Worm (Caenorhabditis elegans): ENCODE results near the gene Y7A5A.7.

Gene Y7A5A.7

ce11 chrX:15786726-15787125 lies 17.2 kb downstream of the Y7A5A.7 start, which contains the start of gene Y7A5A.5:
Gene Y7A5A.5, minus strand, starts transcription at chrX:15786826.
- TF ChIP-seq hlh-30 (tag; optimal IDR thresholded peaks at IDR 0.05; ENCODE audit: insufficient read depth), result no peak
- no peak for TF ChIP-seq ceh-30 (tag; optimal IDR thresholded peaks at IDR 0.05)
- TF ChIP-seq ceh-9 (tag; optimal IDR thresholded peaks at IDR 0.05), result no peak
- no peak for TF ChIP-seq ceh-34 (tag; optimal IDR thresholded peaks at IDR 0.05)
- no peak for TF ChIP-seq T23F11.4 (GFP tag; optimal IDR thresholded peaks at IDR 0.05)

ce11 chrX:15784570-15784969 lies 19.4 kb downstream of the Y7A5A.7 start, which contains the start of gene Y7A5A.3:
Gene Y7A5A.3, minus strand, starts transcription at chrX:15784670.
- TF ChIP-seq pha-2 (tag; optimal IDR thresholded peaks at IDR 0.05), result no peak
- no peak for TF ChIP-seq ama-1 (optimal IDR thresholded peaks at IDR 0.05)
- no peak for TF ChIP-seq ceh-6 (GFP tag; optimal IDR thresholded peaks at IDR 0.05)
- TF ChIP-seq lin-11 (tag; optimal IDR thresholded peaks at IDR 0.05), result no peak
- TF ChIP-seq zip-5 (tag; optimal IDR thresholded peaks at IDR 0.05), result no peak
- TF ChIP-seq syd-9 (tag; optimal IDR thresholded peaks at IDR 0.05), result no peak

ce11 chrX:15782027-15782426 lies 21.9 kb downstream of the Y7A5A.7 start, which contains the start of gene Y7A5A.24:
Gene Y7A5A.24, minus strand, starts transcription at chrX:15782127.
- no peak for TF ChIP-seq zip-5 (tag; optimal IDR thresholded peaks at IDR 0.05)
- TF ChIP-seq tbx-7 (tag; optimal IDR thresholded peaks at IDR 0.05), result no peak
- TF ChIP-seq odd-2 (tag; optimal IDR thresholded peaks at IDR 0.05), result no peak
- TF ChIP-seq F13H6.1 (tag; optimal IDR thresholded peaks at IDR 0.05), result no peak
- TF ChIP-seq K02D7.2 (tag; optimal IDR thresholded peaks at IDR 0.05), result no peak
- no peak for TF ChIP-seq C38D4.7 (GFP tag; optimal IDR thresholded peaks at IDR 0.05)

- no peak for TF ChIP-seq elt-2 (tag; optimal IDR thresholded peaks at IDR 0.05)
- no peak for TF ChIP-seq hlh-8 (tag; optimal IDR thresholded peaks at IDR 0.05)
- no peak for TF ChIP-seq unc-55 (GFP tag; optimal IDR thresholded peaks at IDR 0.05)
- no peak for TF ChIP-seq odd-2 (tag; optimal IDR thresholded peaks at IDR 0.05)
- TF ChIP-seq ceh-19 (GFP tag; optimal IDR thresholded peaks at IDR 0.05), result no peak
- TF ChIP-seq pax-1 (tag; optimal IDR thresholded peaks at IDR 0.05), result no peak
These were observed 24.5 kb downstream of the Y7A5A.7 start for ce11 chrX:15779503-15779902.

- TF ChIP-seq dve-1 (tag; optimal IDR thresholded peaks at IDR 0.05) (no peak), mec-3 (tag; optimal IDR thresholded peaks at IDR 0.05; ENCODE audit: borderline replicate concordance) (no peak), hlh-8 (tag; optimal IDR thresholded peaks at IDR 0.05) (no peak), che-1 (tag; optimal IDR thresholded peaks at IDR 0.05) (no peak), eyg-1 (tag; optimal IDR thresholded peaks at IDR 0.05) (no peak), ref-2 (tag; optimal IDR thresholded peaks at IDR 0.05) (no peak), ceh-22 (tag; optimal IDR thresholded peaks at IDR 0.05) (no peak), hlh-15 (tag; optimal IDR thresholded peaks at IDR 0.05) (no peak), lim-6 (tag; optimal IDR thresholded peaks at IDR 0.05) (no peak), hlh-6 (tag; optimal IDR thresholded peaks at IDR 0.05) (no peak), rnt-1 (tag; optimal IDR thresholded peaks at IDR 0.05) (no peak)
These were observed 30.6 kb downstream of the Y7A5A.7 start, which contains the start of gene Y7A5A.13 for ce11 chrX:15773262-15773908. Gene Y7A5A.13, plus strand, starts transcription at chrX:15773858.

ce11 chrX:15772674-15773073 lies 31.3 kb downstream of the Y7A5A.7 start, which contains the start of gene Y7A5A.2:
Gene Y7A5A.2, minus strand, starts transcription at chrX:15772735.
- TF ChIP-seq mec-3 (tag; optimal IDR thresholded peaks at IDR 0.05; ENCODE audit: borderline replicate concordance) (no peak), elt-4 (tag; optimal IDR thresholded peaks at IDR 0.05) (no peak), dmd-4 (tag; optimal IDR thresholded peaks at IDR 0.05; ENCODE audit: borderline replicate concordance) (no peak), pat-9 (tag; optimal IDR thresholded peaks at IDR 0.05) (no peak), hlh-13 (GFP tag; optimal IDR thresholded peaks at IDR 0.05) (no peak), ceh-48 (tag; optimal IDR thresholded peaks at IDR 0.05) (no peak), che-1 (tag; optimal IDR thresholded peaks at IDR 0.05) (no peak), ets-4 (tag; optimal IDR thresholded peaks at IDR 0.05) (no peak), nhr-232 (tag; optimal IDR thresholded peaks at IDR 0.05) (no peak), fkh-10 (GFP tag; optimal IDR thresholded peaks at IDR 0.05) (no peak), sdc-2 (tag; optimal IDR thresholded peaks at IDR 0.05) (no peak), lim-6 (tag; optimal IDR thresholded peaks at IDR 0.05) (no peak), unc-42 (tag; optimal IDR thresholded peaks at IDR 0.05) (no peak)

Measured in whole organism, late embryonic.